Worm (Caenorhabditis elegans) whole organism, young adult: ENCODE results near the gene C15H11.13.

Experiments used
- B0035.1 ChIP-seq: sonication (generic microtip); optimal IDR thresholded peaks from 2 replicates; lab custom pipeline; 2016; ENCODE audit warnings: missing genetic modification characterization, mild to moderate bottlenecking, missing compliant biosample characterization, missing genotype, missing genetic modification reagents
- B0261.1 ChIP-seq: sonication (generic microtip); optimal IDR thresholded peaks from 2 replicates; lab custom pipeline; 2016; ENCODE audit warnings: mild to moderate bottlenecking, missing genetic modification characterization, moderate library complexity, missing compliant biosample characterization
- B0336.3 ChIP-seq: fragments of 200-800 bp; sonication (Bioruptor generic); IDR thresholded peaks from 2 replicates; pipeline ENCODE4 v1.3.6; 2022; ENCODE audit warnings: missing genetic modification characterization, missing compliant biosample characterization
- D2030.7 ChIP-seq: fragments of 200-800 bp; sonication (Bioruptor generic); IDR thresholded peaks from 2 replicates; pipeline ENCODE4 v1.3.6; 2022; ENCODE audit warnings: missing genetic modification reagents, missing genetic modification characterization, missing compliant biosample characterization
- F23B12.7 ChIP-seq: sonication (generic microtip); optimal IDR thresholded peaks from 2 replicates; lab custom pipeline; 2017; ENCODE audit warnings: missing genetic modification characterization, mild to moderate bottlenecking, missing compliant biosample characterization, antibody characterized with exemption, moderate library complexity; ENCODE audit not compliant: insufficient read depth
- F39B2.1 ChIP-seq: fragments of 200-800 bp; sonication (Bioruptor generic); IDR thresholded peaks from 2 replicates; pipeline ENCODE4 v1.3.6; 2022; ENCODE audit warnings: missing genetic modification reagents, missing genetic modification characterization, missing compliant biosample characterization
- F52B5.7 ChIP-seq: sonication (generic microtip); optimal IDR thresholded peaks from 2 replicates; lab custom pipeline; 2016; ENCODE audit warnings: mild to moderate bottlenecking, missing genetic modification characterization, missing compliant biosample characterization
- Y56A3A.18 ChIP-seq: fragments of 200-800 bp; sonication (Bioruptor generic); IDR thresholded peaks from 2 replicates; pipeline ENCODE4 v1.3.6; 2022; ENCODE audit warnings: missing genetic modification reagents, missing genetic modification characterization, missing compliant biosample characterization
- Y67H2A.10 ChIP-seq: fragments of 200-800 bp; sonication (Bioruptor generic); conservative IDR thresholded peaks from 2 replicates; pipeline ENCODE4 v1.3.6; 2022; ENCODE audit warnings: missing genetic modification reagents, missing genetic modification characterization, missing compliant biosample characterization
- Y79H2A.3 ChIP-seq: fragments of 200-800 bp; sonication (Bioruptor generic); conservative IDR thresholded peaks from 2 replicates; pipeline ENCODE4 v1.3.6; 2022; ENCODE audit warnings: missing genetic modification reagents, missing genetic modification characterization, missing compliant biosample characterization
- ZK185.1 ChIP-seq: sonication (generic microtip); optimal IDR thresholded peaks from 2 replicates; lab custom pipeline; 2016; ENCODE audit warnings: mild to moderate bottlenecking, missing genetic modification characterization, missing compliant biosample characterization; ENCODE audit not compliant: poor library complexity, severe bottlenecking
- ama-1 ChIP-seq, 3 experiments: fragments of 150-350 bp in 1 of 3; sonication (generic microtip) in 2 of 3; optimal IDR thresholded peaks; 2 replicates each; lab custom pipeline; 2014 to 2018; ENCODE audit warnings: missing biosample characterization in 2 of 3, missing genetic modification characterization in 2 of 3, missing genetic modification reagents in 2 of 3
- attf-5 ChIP-seq: fragments of 200-800 bp; sonication (Bioruptor generic); optimal IDR thresholded peaks from 2 replicates; lab custom pipeline; 2018; ENCODE audit warnings: mild to moderate bottlenecking, missing genetic modification characterization, missing compliant biosample characterization
- attf-6 ChIP-seq: fragments of 200-800 bp; sonication (Bioruptor generic); IDR thresholded peaks from 2 replicates; pipeline ENCODE4 v1.3.6; 2022; ENCODE audit warnings: missing genetic modification reagents, missing genetic modification characterization, missing compliant biosample characterization
- ceh-100 ChIP-seq: fragments of 200-800 bp; sonication (Bioruptor generic); IDR thresholded peaks from 2 replicates; pipeline ENCODE4 v1.3.6; 2022; ENCODE audit warnings: missing genetic modification reagents, missing genetic modification characterization, missing compliant biosample characterization
- ceh-91 ChIP-seq: fragments of 200-800 bp; sonication (Bioruptor generic); IDR thresholded peaks from 2 replicates; pipeline ENCODE4 v1.3.6; 2022; ENCODE audit warnings: missing genetic modification reagents, missing genetic modification characterization, missing compliant biosample characterization
- dox-1 ChIP-seq: fragments of 200-800 bp; sonication (Bioruptor generic); IDR thresholded peaks from 2 replicates; pipeline ENCODE4 v1.3.6; 2022; ENCODE audit warnings: missing genetic modification reagents, missing genetic modification characterization, missing compliant biosample characterization
- egl-18 ChIP-seq: fragments of 200-800 bp; sonication (Bioruptor generic); IDR thresholded peaks from 2 replicates; pipeline ENCODE4 v1.3.6; 2022; ENCODE audit warnings: missing genetic modification reagents, missing genetic modification characterization, missing compliant biosample characterization
- egl-44 ChIP-seq: fragments of 200-800 bp; sonication (Bioruptor generic); IDR thresholded peaks from 2 replicates; pipeline ENCODE4 v1.3.6; 2022; ENCODE audit warnings: missing genetic modification reagents, missing genetic modification characterization, missing compliant biosample characterization
- him-1 ChIP-seq: sonication (generic microtip); optimal IDR thresholded peaks from 2 replicates; lab custom pipeline; 2016; ENCODE audit warnings: missing genotype, missing genetic modification reagents, missing genetic modification characterization, missing compliant biosample characterization
- hlh-26 ChIP-seq: fragments of 200-800 bp; sonication (Bioruptor generic); conservative IDR thresholded peaks from 2 replicates; pipeline ENCODE4 v1.3.6; 2022; ENCODE audit warnings: missing genetic modification reagents, missing genetic modification characterization, missing compliant biosample characterization
- hrde-1 ChIP-seq: sonication (generic microtip); optimal IDR thresholded peaks from 2 replicates; lab custom pipeline; 2016; ENCODE audit warnings: missing genetic modification characterization, mild to moderate bottlenecking, missing compliant biosample characterization, moderate library complexity, missing genotype, missing genetic modification reagents, borderline replicate concordance
- lir-1 ChIP-seq: fragments of 200-800 bp; sonication (Bioruptor generic); conservative IDR thresholded peaks from 2 replicates; pipeline ENCODE4 v1.3.6; 2022; ENCODE audit warnings: missing genetic modification reagents, missing genetic modification characterization, missing compliant biosample characterization
- madf-3 ChIP-seq: fragments of 200-800 bp; sonication (Bioruptor generic); IDR thresholded peaks from 2 replicates; pipeline ENCODE4 v1.3.6; 2022; ENCODE audit warnings: missing genetic modification reagents, missing genetic modification characterization, missing compliant biosample characterization
- madf-6 ChIP-seq: fragments of 200-800 bp; sonication (Bioruptor generic); IDR thresholded peaks from 2 replicates; pipeline ENCODE4 v1.3.6; 2022; ENCODE audit warnings: missing genetic modification reagents, missing genetic modification characterization, missing compliant biosample characterization
- madf-8 ChIP-seq: fragments of 200-800 bp; sonication (Bioruptor generic); conservative IDR thresholded peaks from 2 replicates; pipeline ENCODE4 v1.3.6; 2022; ENCODE audit warnings: missing genetic modification reagents, missing genetic modification characterization, missing compliant biosample characterization
- mcd-1 ChIP-seq: fragments of 200-800 bp; sonication (Bioruptor generic); IDR thresholded peaks from 2 replicates; pipeline ENCODE4 v1.3.6; 2022; ENCODE audit warnings: missing genetic modification reagents, missing genetic modification characterization, missing compliant biosample characterization
- nfyb-1 ChIP-seq: fragments of 200-800 bp; sonication (Bioruptor generic); IDR thresholded peaks from 2 replicates; pipeline ENCODE4 v1.3.6; 2022; ENCODE audit warnings: missing genetic modification reagents, missing genetic modification characterization, missing compliant biosample characterization
- nhr-120 ChIP-seq: fragments of 200-800 bp; sonication (Bioruptor generic); IDR thresholded peaks from 2 replicates; pipeline ENCODE4 v1.3.6; 2022; ENCODE audit warnings: missing genetic modification characterization, missing compliant biosample characterization
- nhr-179 ChIP-seq: sonication (generic microtip); optimal IDR thresholded peaks from 2 replicates; lab custom pipeline; 2016; ENCODE audit warnings: mild to moderate bottlenecking, missing genetic modification characterization, missing compliant biosample characterization
- pbrm-1 ChIP-seq: fragments of 200-800 bp; sonication (Bioruptor generic); IDR thresholded peaks from 2 replicates; pipeline ENCODE4 v1.3.6; 2022; ENCODE audit warnings: missing genetic modification reagents, missing genetic modification characterization, missing compliant biosample characterization
- rec-8 ChIP-seq, 2 experiments: sonication (generic microtip); optimal IDR thresholded peaks; 2 replicates each; lab custom pipeline; 2016; ENCODE audit warnings: mild to moderate bottlenecking in 2 of 2, missing genetic modification characterization in 2 of 2, missing genetic modification reagents in 2 of 2, missing genotype in 2 of 2, missing biosample characterization in 1 of 2, missing compliant biosample characterization in 1 of 2, moderate library complexity in 1 of 2
- repo-1 ChIP-seq: sonication (generic microtip); optimal IDR thresholded peaks from 2 replicates; lab custom pipeline; 2017; ENCODE audit warnings: mild to moderate bottlenecking, missing genetic modification characterization, missing compliant biosample characterization
- sdz-38 ChIP-seq: sonication (generic microtip); optimal IDR thresholded peaks from 2 replicates; lab custom pipeline; 2016; ENCODE audit warnings: missing genotype, missing genetic modification characterization, missing compliant biosample characterization
- snpc-1.1 ChIP-seq: sonication (generic microtip); optimal IDR thresholded peaks from 2 replicates; lab custom pipeline; 2017; ENCODE audit warnings: missing genetic modification characterization, mild to moderate bottlenecking, missing compliant biosample characterization, antibody characterized with exemption, moderate library complexity, missing genotype, missing genetic modification reagents; ENCODE audit not compliant: insufficient read depth
- snpc-1.3 ChIP-seq: sonication (generic microtip); optimal IDR thresholded peaks from 2 replicates; lab custom pipeline; 2017; ENCODE audit warnings: missing genetic modification characterization, mild to moderate bottlenecking, missing compliant biosample characterization, antibody characterized with exemption, moderate library complexity, missing genotype, missing genetic modification reagents; ENCODE audit not compliant: insufficient read depth
- snpc-3.4 ChIP-seq: sonication (generic microtip); optimal IDR thresholded peaks from 2 replicates; lab custom pipeline; 2017; ENCODE audit warnings: missing genetic modification characterization, mild to moderate bottlenecking, missing compliant biosample characterization, antibody characterized with exemption, moderate library complexity, missing genotype, missing genetic modification reagents
- snpc-4 ChIP-seq, 5 experiments: fragments of 150-350 bp in 1 of 5; sonication (generic microtip) in 4 of 5; optimal IDR thresholded peaks; 2 replicates each; lab custom pipeline; 2014 to 2018; ENCODE audit warnings: missing genetic modification characterization in 5 of 5, missing biosample characterization in 3 of 5, antibody characterized with exemption in 2 of 5, mild to moderate bottlenecking in 2 of 5, missing compliant biosample characterization in 2 of 5, missing genotype in 2 of 5, moderate library complexity in 2 of 5, missing genetic modification reagents in 1 of 5
- somi-1 ChIP-seq: fragments of 200-800 bp; sonication (Bioruptor generic); optimal IDR thresholded peaks from 2 replicates; lab custom pipeline; 2018; ENCODE audit warnings: mild to moderate bottlenecking, missing genetic modification characterization, missing compliant biosample characterization
- unc-130 ChIP-seq: sonication (generic microtip); optimal IDR thresholded peaks from 2 replicates; lab custom pipeline; 2016; ENCODE audit warnings: missing genetic modification reagents, missing genetic modification characterization, missing compliant biosample characterization
- zim-3 ChIP-seq: sonication (generic microtip); optimal IDR thresholded peaks from 2 replicates; lab custom pipeline; 2017; ENCODE audit warnings: mild to moderate bottlenecking, missing genetic modification characterization, moderate library complexity, missing compliant biosample characterization
- ztf-18 ChIP-seq: sonication (generic microtip); optimal IDR thresholded peaks from 2 replicates; lab custom pipeline; 2016; ENCODE audit warnings: missing genotype, mild to moderate bottlenecking, missing genetic modification characterization, missing compliant biosample characterization
- ztf-22 ChIP-seq: fragments of 200-800 bp; sonication (Bioruptor generic); optimal IDR thresholded peaks from 2 replicates; lab custom pipeline; 2018; ENCODE audit warnings: mild to moderate bottlenecking, missing genetic modification characterization, moderate library complexity, missing compliant biosample characterization
- ztf-26 ChIP-seq: sonication (generic microtip); optimal IDR thresholded peaks from 2 replicates; lab custom pipeline; 2017; ENCODE audit warnings: missing genetic modification characterization, missing compliant biosample characterization
- ztf-6 ChIP-seq: fragments of 200-800 bp; sonication (Bioruptor generic); IDR thresholded peaks from 2 replicates; pipeline ENCODE4 v1.3.6; 2022; ENCODE audit warnings: missing genetic modification reagents, missing genetic modification characterization, missing compliant biosample characterization

The C15H11.13 gene

ce11 chrV:14355738-14356368, 39.0 kb upstream of the C15H11.13 start, which contains the start of gene cyn-1 (continued):
- TF ChIP-seq egl-18 (no peak), Y79H2A.3 (GFP tag; lab: Robert Waterston, UW) (0 out of 2 replicates have a peak, but pooled peaks have one; percentile 23), B0035.1 (tag; lab: Kevin White, UChicago) (peak; percentile 12), snpc-1.1 (tag; lab: Kevin White, UChicago) (peak; percentile 43), zim-3 (no peak), D2030.7 (GFP tag; lab: Robert Waterston, UW) (peak; percentile 54; the same call in 1 of the 2 replicates), ZK185.1 (tag; lab: Kevin White, UChicago) (peak; percentile 67), attf-6 (GFP tag; lab: Robert Waterston, UW) (no peak), pbrm-1 (GFP tag; lab: Robert Waterston, UW) (peak; percentile 25; the same call in 1 of the 2 replicates), madf-8 (GFP tag; lab: Robert Waterston, UW) (peak; percentile 34; the same call in 1 of the 2 replicates), F39B2.1 (no peak), him-1 (tag; lab: Kevin White, UChicago) (peak; percentile 59), ama-1 (optimal IDR thresholded peaks at IDR 0.05; lab: Kevin White, UChicago) (peak; percentile 20), ama-1 (GFP tag; optimal IDR thresholded peaks at IDR 0.05; lab: Kevin White, UChicago) (no peak), B0336.3 (GFP tag; lab: Robert Waterston, UW) (peak; percentile 82), hrde-1 (tag; lab: Kevin White, UChicago) (peak; percentile 55), ztf-18 (tag; lab: Kevin White, UChicago) (peak; percentile 96), ztf-26 (tag; lab: Kevin White, UChicago) (peak; percentile 42), nhr-120 (GFP tag; lab: Robert Waterston, UW) (no peak), madf-6 (GFP tag; lab: Robert Waterston, UW) (peak; percentile 66), repo-1 (tag; lab: Kevin White, UChicago) (no peak), rec-8 (tag; optimal IDR thresholded peaks at IDR 0.05; lab: Kevin White, UChicago) (no peak), sdz-38 (no peak), F52B5.7 (tag; lab: Kevin White, UChicago) (no peak), hlh-26 (GFP tag; lab: Robert Waterston, UW) (no peak), ceh-100 (GFP tag; lab: Robert Waterston, UW) (peak; percentile 75), B0261.1 (tag; lab: Kevin White, UChicago) (no peak), dox-1 (GFP tag; lab: Robert Waterston, UW) (peak; percentile 67), unc-130 (GFP tag; lab: Kevin White, UChicago) (peak; percentile 19), somi-1 (no peak), snpc-3.4 (tag; lab: Kevin White, UChicago) (peak; percentile 71), ztf-22 (GFP tag; lab: Kevin White, UChicago) (no peak), egl-44 (no peak), ztf-6 (GFP tag; lab: Robert Waterston, UW) (no peak), mcd-1 (peak; percentile 82), ceh-91 (GFP tag; lab: Robert Waterston, UW) (0 out of 2 replicates have a peak, but pooled peaks have one; percentile 11), Y56A3A.18 (GFP tag; lab: Robert Waterston, UW) (peak; percentile 69; the same call in 1 of the 2 replicates), snpc-4 (GFP tag; optimal IDR thresholded peaks at IDR 0.05; lab: Kevin White, UChicago) (no peak), snpc-4 (tag; optimal IDR thresholded peaks at IDR 0.05; lab: Kevin White, UChicago) (peak; percentile 42 to 75 (median 59)), nfyb-1 (GFP tag; lab: Robert Waterston, UW) (peak; percentile 70), madf-3 (GFP tag; lab: Robert Waterston, UW) (no peak), nhr-179 (no peak), F23B12.7 (peak; percentile 58), Y67H2A.10 (GFP tag; lab: Robert Waterston, UW) (no peak), lir-1 (GFP tag; lab: Robert Waterston, UW) (no peak), snpc-1.3 (tag; lab: Kevin White, UChicago) (peak; percentile 79), attf-5 (GFP tag; lab: Kevin White, UChicago) (peak; percentile 32)
